3 fruit fly cellular contexts compared by ENCODE assay signal in genomic region chr3R:20548255-20548654, dm6.
TF ChIP-seq lines count a peak whose summit lies in the region.

No protein-coding gene starts in this region.

- no peak for TF ChIP-seq CTCF in whole organism, embryonic (GFP tag; optimal IDR thresholded peaks at IDR 0.05; lab: Kevin White, UChicago)

TF ChIP-seq in whole organism, embryonic, 481 proteins besides CTCF, POLR2A, EP300 and RAD21 (continues in another document):
- TF ChIP-seq da (GFP tag; optimal IDR thresholded peaks at IDR 0.05; lab: Kevin White, UChicago) (no peak), CG5180 (GFP tag; optimal IDR thresholded peaks at IDR 0.05; lab: Kevin White, UChicago) (no peak), CG14441 (GFP tag; IDR thresholded peaks at IDR 0.05; lab: Robert Waterston, UW) (no peak), Lpt (GFP tag; optimal IDR thresholded peaks at IDR 0.05; lab: Kevin White, UChicago) (no peak), NFAT (GFP tag; IDR thresholded peaks at IDR 0.05; lab: Robert Waterston, UW) (no peak), CG10431 (GFP tag; optimal IDR thresholded peaks at IDR 0.05; lab: Kevin White, UChicago) (no peak), HLH4C (GFP tag; IDR thresholded peaks at IDR 0.05; lab: Robert Waterston, UW; ENCODE audit: partially characterized antibody) (no peak), CG3407 (GFP tag; optimal IDR thresholded peaks at IDR 0.05; lab: Kevin White, UChicago) (no peak), odd (GFP tag; optimal IDR thresholded peaks at IDR 0.05; lab: Kevin White, UChicago) (peak; percentile 54), CG10543 (GFP tag; optimal IDR thresholded peaks at IDR 0.05; lab: Kevin White, UChicago) (no peak), pan (optimal IDR thresholded peaks at IDR 0.05; lab: Kevin White, UChicago) (no peak), pan (GFP tag; optimal IDR thresholded peaks at IDR 0.05 in 1 of 2, IDR thresholded peaks at IDR 0.05 in 1 of 2) (no peak), chinmo (GFP tag; IDR thresholded peaks at IDR 0.05; lab: Robert Waterston, UW; ENCODE audit: partially characterized antibody) (0 out of 4 replicates have a peak, but pooled peaks have one; percentile 14), unc-4 (GFP tag; IDR thresholded peaks at IDR 0.05; lab: Robert Waterston, UW; ENCODE audit: partially characterized antibody) (no peak), grau (tag; optimal IDR thresholded peaks at IDR 0.05; lab: Kevin White, UChicago) (no peak), NfI (GFP tag; optimal IDR thresholded peaks at IDR 0.05; lab: Kevin White, UChicago) (no peak), CG10274 (GFP tag; optimal IDR thresholded peaks at IDR 0.05; lab: Kevin White, UChicago) (no peak), Ets97D (GFP tag; optimal IDR thresholded peaks at IDR 0.05; lab: Kevin White, UChicago) (no peak), CG1602 (GFP tag; optimal IDR thresholded peaks at IDR 0.05; lab: Kevin White, UChicago) (no peak), corto (GFP tag; optimal IDR thresholded peaks at IDR 0.05; lab: Kevin White, UChicago) (no peak), CG13287 (GFP tag; IDR thresholded peaks at IDR 0.05; lab: Robert Waterston, UW; ENCODE audit: partially characterized antibody) (no peak), CG6791 (GFP tag; IDR thresholded peaks at IDR 0.05; lab: Robert Waterston, UW; ENCODE audit: partially characterized antibody) (no peak), phol (tag; optimal IDR thresholded peaks at IDR 0.05; lab: Kevin White, UChicago) (no peak), CG6654 (GFP tag; optimal IDR thresholded peaks at IDR 0.05; lab: Kevin White, UChicago) (no peak), CG17912 (GFP tag; optimal IDR thresholded peaks at IDR 0.05; lab: Kevin White, UChicago) (no peak), lov (optimal IDR thresholded peaks at IDR 0.05; lab: Kevin White, UChicago) (no peak), lov (GFP tag; IDR thresholded peaks at IDR 0.05; lab: Robert Waterston, UW) (0 out of 3 replicates have a peak, but pooled peaks have one; percentile 30), mirr (GFP tag; optimal IDR thresholded peaks at IDR 0.05; lab: Kevin White, UChicago) (peak; percentile 71), Xbp1 (GFP tag; optimal IDR thresholded peaks at IDR 0.05; lab: Kevin White, UChicago) (no peak), Med (GFP tag; lab: Kevin White, UChicago) (peak; percentile 80)

TF ChIP-seq in whole organism, prepupa, 60 proteins besides CTCF, POLR2A, EP300 and RAD21:
- TF ChIP-seq fkh (GFP tag; optimal IDR thresholded peaks at IDR 0.05; lab: Kevin White, UChicago) (peak; percentile 69), esn (GFP tag; optimal IDR thresholded peaks at IDR 0.05; lab: Kevin White, UChicago) (no peak), pdm3 (GFP tag; optimal IDR thresholded peaks at IDR 0.05; lab: Kevin White, UChicago) (no peak), ss (GFP tag; optimal IDR thresholded peaks at IDR 0.05; lab: Kevin White, UChicago) (no peak), svp (GFP tag; lab: Kevin White, UChicago) (peak; percentile 88), CG34406 (GFP tag; optimal IDR thresholded peaks at IDR 0.05; lab: Kevin White, UChicago) (no peak), dac (GFP tag; optimal IDR thresholded peaks at IDR 0.05; lab: Kevin White, UChicago) (no peak), CG15336 (GFP tag; IDR thresholded peaks at IDR 0.05; lab: Robert Waterston, UW) (no peak)

TF ChIP-seq in whole organism, wandering third instar larva, 38 proteins besides CTCF, POLR2A, EP300 and RAD21:
- TF ChIP-seq rgr (GFP tag; optimal IDR thresholded peaks at IDR 0.05; lab: Kevin White, UChicago) (no peak), CrebA (GFP tag; optimal IDR thresholded peaks at IDR 0.05; lab: Kevin White, UChicago; ENCODE audit: borderline replicate concordance) (peak; percentile 47)
